Worm (Caenorhabditis elegans): Measurements from ENCODE around the gene F54D5.23.

DNA sequence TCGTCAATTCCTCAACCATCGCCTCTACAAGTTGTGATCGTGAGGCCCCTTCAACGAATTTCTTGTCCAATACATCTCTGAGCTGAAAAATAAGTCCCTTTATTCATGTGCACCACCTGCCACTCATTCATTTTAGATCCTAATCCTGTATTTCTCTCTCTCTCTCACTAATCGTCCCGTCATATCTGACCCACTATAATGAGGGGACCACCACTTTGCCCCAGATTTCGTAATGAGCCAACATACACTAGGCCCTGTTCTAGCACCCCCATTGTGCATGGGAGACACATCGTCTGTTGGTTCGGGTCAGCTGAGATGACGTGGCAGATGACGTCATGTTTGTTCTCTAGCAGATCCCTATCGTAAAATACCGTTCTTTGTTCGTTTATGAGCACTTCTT, 33.7 kb downstream of the F54D5.23 start:
- TF ChIP-seq ztf-11 (tag; optimal IDR thresholded peaks at IDR 0.05) (no peak), ces-1 (GFP tag; optimal IDR thresholded peaks at IDR 0.05) (no peak), unc-130 (tag; optimal IDR thresholded peaks at IDR 0.05) (no peak), unc-86 (tag; optimal IDR thresholded peaks at IDR 0.05) (no peak), mab-9 (GFP tag; IDR thresholded peaks at IDR 0.05) (no peak)
